Fruit fly (Drosophila melanogaster): ENCODE measurements around the gene CG9289.

DNA sequence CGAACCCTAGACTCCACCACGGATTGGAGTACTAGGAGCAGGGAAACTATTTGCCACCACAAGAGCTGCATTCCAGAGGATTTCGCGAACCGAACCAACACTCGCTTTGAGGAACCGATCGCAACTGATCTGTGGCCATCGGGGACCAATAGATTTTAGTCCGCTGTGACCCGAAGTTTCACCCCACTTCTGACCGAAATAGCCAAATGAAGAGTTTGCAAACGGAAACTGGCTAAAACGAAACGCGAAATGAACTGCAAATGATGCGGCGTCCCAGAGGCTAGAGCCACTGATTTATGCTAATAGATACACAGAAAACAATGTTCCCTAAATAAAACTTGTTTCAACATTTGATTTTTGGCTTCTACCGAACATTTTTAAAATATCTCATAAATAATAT lies 4.5 kb downstream of the CG9289 start, which contains the start of gene CG9287:
- TF ChIP-seq CG12605 (GFP tag; IDR thresholded peaks at IDR 0.05) = no peak
- TF ChIP-seq Snoo (tag; optimal IDR thresholded peaks at IDR 0.05) = no peak
- TF ChIP-seq D1 (tag; optimal IDR thresholded peaks at IDR 0.05) = no peak
- no peak for TF ChIP-seq CG8301 (tag; optimal IDR thresholded peaks at IDR 0.05)
- TF ChIP-seq CG15710 (tag; optimal IDR thresholded peaks at IDR 0.05) = no peak
- TF ChIP-seq rn (GFP tag; IDR thresholded peaks at IDR 0.05) = no peak

Measured in whole organism, pupa.